Worm (Caenorhabditis elegans) whole organism, L1 larva: Measurements from ENCODE around the gene C50B8.5.
A peak's percentile ranks its signal among the peaks of the same experiment; 100 is the strongest.

Experiments used
- C16A3.4 ChIP-seq: fragments of 150-350 bp; optimal IDR thresholded peaks from 2 replicates; lab custom pipeline; 2014; ENCODE audit warnings: missing biosample characterization, missing genetic modification characterization
- C34B4.2 ChIP-seq: sonication (generic microtip); optimal IDR thresholded peaks from 2 replicates; lab custom pipeline; 2017; ENCODE audit warnings: mild to moderate bottlenecking, missing genetic modification characterization, missing compliant biosample characterization
- aly-2 ChIP-seq: fragments of 150-350 bp; optimal IDR thresholded peaks from 2 replicates; lab custom pipeline; 2014; ENCODE audit warnings: missing biosample characterization, missing genetic modification characterization
- ama-1 ChIP-seq: fragments of 150-350 bp; optimal IDR thresholded peaks from 2 replicates; lab custom pipeline; 2014
- blmp-1 ChIP-seq: fragments of 150-350 bp; optimal IDR thresholded peaks from 2 replicates; lab custom pipeline; 2014; ENCODE audit warnings: missing biosample characterization, missing genetic modification characterization
- ceh-63 ChIP-seq: fragments of 200-800 bp; sonication (Bioruptor generic); optimal IDR thresholded peaks from 2 replicates; lab custom pipeline; 2018; ENCODE audit warnings: mild to moderate bottlenecking, missing genetic modification characterization, missing compliant biosample characterization
- ceh-8 ChIP-seq: fragments of 200-800 bp; sonication (Bioruptor generic); optimal IDR thresholded peaks from 2 replicates; lab custom pipeline; 2018; ENCODE audit warnings: mild to moderate bottlenecking, missing genetic modification characterization, moderate library complexity, missing compliant biosample characterization
- ceh-90 ChIP-seq: sonication (generic microtip); optimal IDR thresholded peaks from 2 replicates; lab custom pipeline; 2016; ENCODE audit warnings: missing genetic modification characterization, missing compliant biosample characterization
- efl-3 ChIP-seq: fragments of 200-800 bp; sonication (Bioruptor generic); optimal IDR thresholded peaks from 2 replicates; lab custom pipeline; 2018; ENCODE audit warnings: mild to moderate bottlenecking, missing genetic modification characterization, missing compliant biosample characterization
- egl-13 ChIP-seq: sonication (generic microtip); optimal IDR thresholded peaks from 2 replicates; lab custom pipeline; 2016; ENCODE audit warnings: missing genotype, missing genetic modification reagents, missing genetic modification characterization, missing compliant biosample characterization
- elt-2 ChIP-seq: sonication (generic microtip); optimal IDR thresholded peaks from 2 replicates; lab custom pipeline; 2016; ENCODE audit warnings: missing genetic modification characterization, mild to moderate bottlenecking, inconsistent platforms, missing compliant biosample characterization, missing genetic modification reagents
- elt-3 ChIP-seq, 6 experiments: fragments of 150-350 bp in 1 of 6; sonication (generic microtip); optimal IDR thresholded peaks; 2 replicates each; lab custom pipeline; 2017 to 2018; ENCODE audit warnings: missing biosample characterization in 6 of 6, missing genetic modification characterization in 6 of 6, inconsistent platforms in 1 of 6
- ets-5 ChIP-seq: fragments of 200-800 bp; sonication (Bioruptor generic); IDR thresholded peaks from 2 replicates; pipeline ENCODE4 v1.3.6; 2022; ENCODE audit warnings: missing genetic modification characterization, missing compliant biosample characterization
- fkh-10 ChIP-seq: sonication (generic microtip); optimal IDR thresholded peaks from 2 replicates; lab custom pipeline; 2017; ENCODE audit warnings: missing biosample characterization, missing genetic modification reagents, missing genetic modification characterization
- fkh-8 ChIP-seq: sonication (generic microtip); optimal IDR thresholded peaks from 2 replicates; lab custom pipeline; 2016; ENCODE audit warnings: mild to moderate bottlenecking, missing genetic modification characterization, missing compliant biosample characterization
- fos-1 ChIP-seq: fragments of 150-350 bp; optimal IDR thresholded peaks from 2 replicates; lab custom pipeline; 2014; ENCODE audit warnings: missing biosample characterization, missing genetic modification characterization
- grh-1 ChIP-seq: fragments of 200-800 bp; sonication (Bioruptor generic); IDR thresholded peaks from 2 replicates; pipeline ENCODE4 v1.3.6; 2022; ENCODE audit warnings: missing genetic modification reagents, missing genetic modification characterization, missing compliant biosample characterization
- hlh-17 ChIP-seq: fragments of 200-800 bp; sonication (Bioruptor generic); optimal IDR thresholded peaks from 2 replicates; lab custom pipeline; 2018; ENCODE audit warnings: missing genetic modification characterization, mild to moderate bottlenecking, missing compliant biosample characterization, moderate library complexity, borderline replicate concordance
- lin-13 ChIP-seq: fragments of 150-350 bp; optimal IDR thresholded peaks from 2 replicates; lab custom pipeline; 2014; ENCODE audit warnings: missing biosample characterization, missing genetic modification reagents, missing genetic modification characterization
- lin-14 ChIP-seq: fragments of 200-800 bp; sonication (Bioruptor generic); optimal IDR thresholded peaks from 2 replicates; lab custom pipeline; 2018; ENCODE audit warnings: mild to moderate bottlenecking, missing genetic modification characterization, moderate library complexity, missing compliant biosample characterization
- lin-15B ChIP-seq: fragments of 150-350 bp; sonication (generic microtip); optimal IDR thresholded peaks from 3 replicates; lab custom pipeline; 2014; ENCODE audit warnings: missing biosample characterization, missing genetic modification characterization
- lin-35 ChIP-seq, 2 experiments: fragments of 150-350 bp; optimal IDR thresholded peaks; 2 replicates each; lab custom pipeline; 2014; ENCODE audit warnings: missing biosample characterization in 2 of 2, missing genetic modification characterization in 2 of 2, missing genetic modification reagents in 2 of 2
- lin-39 ChIP-seq: fragments of 150-350 bp; optimal IDR thresholded peaks from 2 replicates; lab custom pipeline; 2014; ENCODE audit warnings: missing biosample characterization, missing genetic modification reagents, missing genetic modification characterization
- mab-9 ChIP-seq: fragments of 200-800 bp; sonication (Bioruptor generic); IDR thresholded peaks from 2 replicates; pipeline ENCODE4 v1.3.6; 2022; ENCODE audit warnings: missing genetic modification reagents, missing genetic modification characterization, missing compliant biosample characterization
- mdl-1 ChIP-seq, 2 experiments: fragments of 150-350 bp; optimal IDR thresholded peaks; 2 replicates each; lab custom pipeline; 2014 to 2017; ENCODE audit warnings: missing biosample characterization in 2 of 2, missing genetic modification characterization in 2 of 2, inconsistent platforms in 1 of 2
- nhr-12 ChIP-seq: sonication (generic microtip); optimal IDR thresholded peaks from 2 replicates; lab custom pipeline; 2017; ENCODE audit warnings: missing biosample characterization, missing genetic modification characterization
- nhr-47 ChIP-seq: sonication (generic microtip); optimal IDR thresholded peaks from 2 replicates; lab custom pipeline; 2016; ENCODE audit warnings: mild to moderate bottlenecking, missing genetic modification characterization, moderate library complexity, missing compliant biosample characterization
- nhr-71 ChIP-seq: sonication (generic microtip); optimal IDR thresholded peaks from 2 replicates; lab custom pipeline; 2016; ENCODE audit warnings: mild to moderate bottlenecking, missing genetic modification characterization, moderate library complexity, missing compliant biosample characterization
- nhr-76 ChIP-seq: sonication (generic microtip); optimal IDR thresholded peaks from 2 replicates; lab custom pipeline; 2017; ENCODE audit warnings: missing biosample characterization, missing genetic modification characterization
- nhr-84 ChIP-seq: sonication (generic microtip); optimal IDR thresholded peaks from 2 replicates; lab custom pipeline; 2017; ENCODE audit warnings: missing biosample characterization, missing genetic modification characterization
- nhr-90 ChIP-seq: sonication (generic microtip); optimal IDR thresholded peaks from 2 replicates; lab custom pipeline; 2016; ENCODE audit warnings: mild to moderate bottlenecking, missing genetic modification characterization, missing compliant biosample characterization; ENCODE audit not compliant: poor library complexity
- pag-3 ChIP-seq: sonication (generic microtip); optimal IDR thresholded peaks from 2 replicates; lab custom pipeline; 2017; ENCODE audit warnings: missing genetic modification characterization, mild to moderate bottlenecking, missing compliant biosample characterization, antibody characterized with exemption, borderline replicate concordance; ENCODE audit not compliant: insufficient read depth
- rnt-1 ChIP-seq: sonication (generic microtip); optimal IDR thresholded peaks from 2 replicates; lab custom pipeline; 2016; ENCODE audit warnings: mild to moderate bottlenecking, missing genetic modification characterization, moderate library complexity, missing compliant biosample characterization
- snpc-4 ChIP-seq: fragments of 150-350 bp; optimal IDR thresholded peaks from 2 replicates; lab custom pipeline; 2014; ENCODE audit warnings: missing biosample characterization, missing genetic modification characterization
- sox-4 ChIP-seq: sonication (generic microtip); optimal IDR thresholded peaks from 2 replicates; lab custom pipeline; 2016; ENCODE audit warnings: missing genetic modification characterization, missing compliant biosample characterization
- sptf-1 ChIP-seq: fragments of 150-350 bp; optimal IDR thresholded peaks from 2 replicates; lab custom pipeline; 2014; ENCODE audit warnings: missing biosample characterization, missing genetic modification characterization
- tbx-2 ChIP-seq: sonication (generic microtip); optimal IDR thresholded peaks from 2 replicates; lab custom pipeline; 2016; ENCODE audit warnings: missing genetic modification characterization, missing compliant biosample characterization
- tlp-1 ChIP-seq: fragments of 150-350 bp; optimal IDR thresholded peaks from 2 replicates; lab custom pipeline; 2014; ENCODE audit warnings: missing biosample characterization, missing genetic modification characterization
- unc-130 ChIP-seq: fragments of 150-350 bp; optimal IDR thresholded peaks from 2 replicates; lab custom pipeline; 2017; ENCODE audit warnings: missing biosample characterization, missing genetic modification characterization, inconsistent platforms
- unc-30 ChIP-seq: sonication (generic microtip); optimal IDR thresholded peaks from 2 replicates; lab custom pipeline; 2017; ENCODE audit warnings: missing biosample characterization, missing genetic modification characterization
- unc-86 ChIP-seq: sonication (generic microtip); optimal IDR thresholded peaks from 2 replicates; lab custom pipeline; 2016; ENCODE audit warnings: missing genetic modification characterization, missing compliant biosample characterization
- unc-98 ChIP-seq: fragments of 200-800 bp; sonication (Bioruptor generic); IDR thresholded peaks from 2 replicates; pipeline ENCODE4 v1.3.6; 2022; ENCODE audit warnings: missing genetic modification characterization, missing compliant biosample characterization
- zag-1 ChIP-seq: fragments of 150-350 bp; optimal IDR thresholded peaks from 2 replicates; lab custom pipeline; 2014; ENCODE audit warnings: missing biosample characterization, missing genetic modification characterization
- zip-4 ChIP-seq: fragments of 200-800 bp; sonication (Bioruptor generic); optimal IDR thresholded peaks from 2 replicates; lab custom pipeline; 2018; ENCODE audit warnings: mild to moderate bottlenecking, missing genetic modification characterization, moderate library complexity, missing compliant biosample characterization
- ztf-11 ChIP-seq, 2 experiments: sonication (generic microtip); optimal IDR thresholded peaks; 2 replicates each; lab custom pipeline; 2016 to 2017; ENCODE audit warnings: missing genetic modification characterization in 2 of 2, missing biosample characterization in 1 of 2, missing compliant biosample characterization in 1 of 2
- ztf-4 ChIP-seq: fragments of 150-350 bp; optimal IDR thresholded peaks from 2 replicates; lab custom pipeline; 2014; ENCODE audit warnings: missing biosample characterization, missing genetic modification characterization

The C50B8.5 gene

ce11 chrV:13580696-13581095 lies at the start of gene C50B8.5:
Gene C50B8.5 (plus strand): TSS chrV:13580968.
- peak; percentile 42 for TF ChIP-seq elt-2 (tag; lab: Kevin White, UChicago)
- TF ChIP-seq C34B4.2 (tag; lab: Kevin White, UChicago), result no peak

DNA sequence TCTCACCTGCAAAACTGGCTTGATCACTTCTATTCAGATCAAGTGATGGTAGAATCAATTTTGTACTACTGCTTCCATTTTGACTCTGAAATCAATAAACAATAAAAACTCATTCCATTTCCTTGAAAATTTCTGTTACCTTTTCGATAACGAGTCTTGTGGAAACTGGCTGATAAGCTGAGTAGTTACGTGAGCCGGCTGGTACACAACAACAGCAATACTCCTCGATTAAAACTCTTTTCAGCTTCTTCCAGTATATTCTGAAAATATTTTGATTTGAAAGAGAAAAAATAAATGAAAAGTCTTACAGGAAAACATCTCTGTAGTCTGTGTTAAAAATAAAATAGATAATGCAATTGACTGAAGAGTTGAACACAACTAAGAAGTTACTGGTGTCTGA lies 48.3 kb upstream of the C50B8.5 start:
- TF ChIP-seq ceh-8 (GFP tag; lab: Kevin White, UChicago) (no peak), fkh-8 (tag; lab: Kevin White, UChicago) (no peak), nhr-12 (tag; lab: Kevin White, UChicago) (no peak), fos-1 (tag; lab: Kevin White, UChicago) (no peak), ztf-4 (tag; lab: Kevin White, UChicago) (no peak), nhr-47 (tag; lab: Kevin White, UChicago) (no peak), lin-13 (no peak)

DNA sequence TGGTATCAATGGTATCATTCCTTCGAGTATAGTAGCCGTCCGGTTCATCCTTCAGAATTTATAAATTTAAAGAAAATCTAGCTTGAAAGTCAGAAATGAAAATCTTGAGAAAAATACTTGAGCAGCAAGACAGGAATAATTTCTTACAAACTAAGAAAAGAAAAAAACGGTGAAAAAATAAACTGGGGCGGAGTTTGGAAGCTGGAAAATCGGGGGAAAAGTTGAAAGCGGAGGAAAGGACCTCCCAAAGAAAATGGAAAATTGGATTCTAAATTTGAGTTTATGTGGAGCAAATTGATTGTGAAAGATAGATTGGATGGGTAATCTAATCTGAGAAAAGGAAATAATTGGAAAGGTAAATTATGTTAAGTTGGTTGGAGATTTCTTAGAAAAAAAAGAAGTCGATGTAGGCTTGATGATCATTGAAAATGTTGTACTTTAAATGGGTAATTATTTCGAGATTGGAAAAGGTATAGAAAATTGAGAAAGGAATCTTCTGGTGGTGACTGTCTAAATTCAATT lies 44.6 kb upstream of the C50B8.5 start, which contains the start of gene frpr-5:
frpr-5 (minus strand) TSS at position 51 of the 522 bp plus-strand sequence.
- peak; percentile 59 for TF ChIP-seq tbx-2 (tag; lab: Kevin White, UChicago)
- TF ChIP-seq lin-14 (GFP tag; lab: Kevin White, UChicago), result peak; percentile 16
- TF ChIP-seq C16A3.4 (tag; lab: Kevin White, UChicago), result no peak
- TF ChIP-seq, all 84 proteins: peak for 2

ce11 chrV:13551601-13552000 lies 29.2 kb upstream of the C50B8.5 start, which contains the start of the genes C56A3.4 and C56A3.5:
Gene C56A3.4 (minus strand): TSS chrV:13551754.
Gene C56A3.5 (plus strand): TSS chrV:13551967.
- peak in 1 of 2 experiments; percentile 72 for TF ChIP-seq ztf-11 (tag; optimal IDR thresholded peaks at IDR 0.05; lab: Kevin White, UChicago)
- TF ChIP-seq lin-14 (GFP tag; lab: Kevin White, UChicago), result peak; percentile 70
- TF ChIP-seq egl-13 (tag; lab: Kevin White, UChicago), result peak; percentile 59
- TF ChIP-seq rnt-1, result peak; percentile 94
- no peak for TF ChIP-seq nhr-84 (tag; lab: Kevin White, UChicago)
- peak; percentile 24 for TF ChIP-seq C16A3.4 (tag; lab: Kevin White, UChicago)
- TF ChIP-seq hlh-17, result no peak
- peak in 1 of 6 experiments; percentile 9 for TF ChIP-seq elt-3 (tag; optimal IDR thresholded peaks at IDR 0.05; lab: Kevin White, UChicago)
- no peak for TF ChIP-seq pag-3 (tag; lab: Kevin White, UChicago)
- TF ChIP-seq nhr-71, result peak; percentile 74
- TF ChIP-seq blmp-1, result peak; percentile 20
- no peak for TF ChIP-seq sptf-1
- TF ChIP-seq efl-3 (GFP tag; lab: Kevin White, UChicago), result no peak
- no peak for TF ChIP-seq tlp-1 (tag; lab: Kevin White, UChicago)
- peak in 1 of 2 experiments; percentile 50 for TF ChIP-seq mdl-1 (tag; optimal IDR thresholded peaks at IDR 0.05; lab: Kevin White, UChicago)
- TF ChIP-seq nhr-76 (tag; lab: Kevin White, UChicago), result no peak
- no peak for TF ChIP-seq fkh-10 (GFP tag; lab: Kevin White, UChicago)
- peak; percentile 24; the same call in 1 of the 2 replicates for TF ChIP-seq unc-98
- peak; percentile 27 for TF ChIP-seq unc-86 (tag; lab: Kevin White, UChicago)
- no peak for TF ChIP-seq ama-1 (lab: Kevin White, UChicago)
- peak; percentile 48 for TF ChIP-seq lin-15B (tag; lab: Kevin White, UChicago)
- no peak for TF ChIP-seq C34B4.2 (tag; lab: Kevin White, UChicago)
- TF ChIP-seq unc-130, result no peak
- peak; percentile 49 for TF ChIP-seq snpc-4 (tag; lab: Kevin White, UChicago)
- no peak for TF ChIP-seq aly-2
- peak; percentile 73 for TF ChIP-seq lin-35 (GFP tag; optimal IDR thresholded peaks at IDR 0.05; lab: Kevin White, UChicago)
- TF ChIP-seq mab-9 (GFP tag; lab: Robert Waterston, UW), result no peak
- no peak for TF ChIP-seq ets-5
- no peak for TF ChIP-seq zag-1 (tag; lab: Kevin White, UChicago)
- TF ChIP-seq ceh-63 (GFP tag; lab: Kevin White, UChicago), result no peak
- TF ChIP-seq nhr-90 (tag; lab: Kevin White, UChicago), result peak; percentile 57
- TF ChIP-seq unc-30, result no peak
- no peak for TF ChIP-seq grh-1 (GFP tag; lab: Robert Waterston, UW)
- TF ChIP-seq lin-39, result no peak
- TF ChIP-seq zip-4 (GFP tag; lab: Kevin White, UChicago), result peak; percentile 82
- TF ChIP-seq ceh-90 (tag; lab: Kevin White, UChicago), result peak; percentile 87
- TF ChIP-seq sox-4, result peak; percentile 38
